Worm (Caenorhabditis elegans) whole organism, young adult: ENCODE data around the gene fubl-2.

Source experiments
- C06A6.2 ChIP-seq: fragments of 200-800 bp; sonication (Bioruptor generic); conservative IDR thresholded peaks from 2 replicates; pipeline ENCODE4 v1.3.6; 2022; ENCODE audit warnings: missing genetic modification characterization, missing compliant biosample characterization
- D2030.7 ChIP-seq: fragments of 200-800 bp; sonication (Bioruptor generic); IDR thresholded peaks from 2 replicates; pipeline ENCODE4 v1.3.6; 2022; ENCODE audit warnings: missing genetic modification reagents, missing genetic modification characterization, missing compliant biosample characterization
- F33H1.4 ChIP-seq: fragments of 200-800 bp; sonication (Bioruptor generic); IDR thresholded peaks from 2 replicates; pipeline ENCODE4 v1.3.6; 2022; ENCODE audit warnings: missing genetic modification reagents, missing genetic modification characterization, missing compliant biosample characterization
- F49E8.2 ChIP-seq: sonication (generic microtip); optimal IDR thresholded peaks from 3 replicates; lab custom pipeline; 2017; ENCODE audit warnings: missing genetic modification characterization, mild to moderate bottlenecking, missing compliant biosample characterization, antibody characterized with exemption, moderate library complexity; ENCODE audit not compliant: insufficient read depth
- F52B5.7 ChIP-seq: sonication (generic microtip); optimal IDR thresholded peaks from 2 replicates; lab custom pipeline; 2016; ENCODE audit warnings: mild to moderate bottlenecking, missing genetic modification characterization, missing compliant biosample characterization
- F57C9.4 ChIP-seq: sonication (generic microtip); optimal IDR thresholded peaks from 2 replicates; lab custom pipeline; 2017; ENCODE audit warnings: mild to moderate bottlenecking, missing genetic modification characterization, missing compliant biosample characterization
- K12H6.12 ChIP-seq: fragments of 200-800 bp; sonication (Bioruptor generic); optimal IDR thresholded peaks from 2 replicates; lab custom pipeline; 2018; ENCODE audit warnings: mild to moderate bottlenecking, missing genetic modification characterization, missing compliant biosample characterization
- T26A5.8 ChIP-seq: sonication (generic microtip); optimal IDR thresholded peaks from 2 replicates; lab custom pipeline; 2016; ENCODE audit warnings: missing genetic modification characterization, missing compliant biosample characterization
- Y53G8AR.9 ChIP-seq: fragments of 200-800 bp; sonication (Bioruptor generic); conservative IDR thresholded peaks from 2 replicates; pipeline ENCODE4 v1.3.6; 2022; ENCODE audit warnings: missing genetic modification reagents, missing genetic modification characterization, missing compliant biosample characterization
- Y79H2A.3 ChIP-seq: fragments of 200-800 bp; sonication (Bioruptor generic); conservative IDR thresholded peaks from 2 replicates; pipeline ENCODE4 v1.3.6; 2022; ENCODE audit warnings: missing genetic modification reagents, missing genetic modification characterization, missing compliant biosample characterization
- ama-1 ChIP-seq, 3 experiments: fragments of 150-350 bp in 1 of 3; sonication (generic microtip) in 2 of 3; optimal IDR thresholded peaks; 2 replicates each; lab custom pipeline; 2014 to 2018; ENCODE audit warnings: missing biosample characterization in 2 of 3, missing genetic modification characterization in 2 of 3, missing genetic modification reagents in 2 of 3
- athp-1 ChIP-seq: sonication (generic microtip); optimal IDR thresholded peaks from 2 replicates; lab custom pipeline; 2017; ENCODE audit warnings: mild to moderate bottlenecking, missing genetic modification characterization, missing compliant biosample characterization
- attf-5 ChIP-seq: fragments of 200-800 bp; sonication (Bioruptor generic); optimal IDR thresholded peaks from 2 replicates; lab custom pipeline; 2018; ENCODE audit warnings: mild to moderate bottlenecking, missing genetic modification characterization, missing compliant biosample characterization
- attf-6 ChIP-seq: fragments of 200-800 bp; sonication (Bioruptor generic); IDR thresholded peaks from 2 replicates; pipeline ENCODE4 v1.3.6; 2022; ENCODE audit warnings: missing genetic modification reagents, missing genetic modification characterization, missing compliant biosample characterization
- ceh-100 ChIP-seq: fragments of 200-800 bp; sonication (Bioruptor generic); IDR thresholded peaks from 2 replicates; pipeline ENCODE4 v1.3.6; 2022; ENCODE audit warnings: missing genetic modification reagents, missing genetic modification characterization, missing compliant biosample characterization
- ceh-79 ChIP-seq: sonication (generic microtip); optimal IDR thresholded peaks from 2 replicates; lab custom pipeline; 2017; ENCODE audit warnings: mild to moderate bottlenecking, missing genetic modification characterization, missing compliant biosample characterization
- chd-7 ChIP-seq: sonication (generic microtip); optimal IDR thresholded peaks from 2 replicates; lab custom pipeline; 2016; ENCODE audit warnings: mild to moderate bottlenecking, missing genetic modification characterization, moderate library complexity, missing compliant biosample characterization
- dox-1 ChIP-seq: fragments of 200-800 bp; sonication (Bioruptor generic); IDR thresholded peaks from 2 replicates; pipeline ENCODE4 v1.3.6; 2022; ENCODE audit warnings: missing genetic modification reagents, missing genetic modification characterization, missing compliant biosample characterization
- egl-18 ChIP-seq: fragments of 200-800 bp; sonication (Bioruptor generic); IDR thresholded peaks from 2 replicates; pipeline ENCODE4 v1.3.6; 2022; ENCODE audit warnings: missing genetic modification reagents, missing genetic modification characterization, missing compliant biosample characterization
- egrh-3 ChIP-seq: fragments of 200-800 bp; sonication (Bioruptor generic); IDR thresholded peaks from 2 replicates; pipeline ENCODE4 v1.3.6; 2022; ENCODE audit warnings: missing genetic modification reagents, missing genetic modification characterization, missing compliant biosample characterization
- ekl-4 ChIP-seq: fragments of 200-800 bp; sonication (Bioruptor generic); IDR thresholded peaks from 2 replicates; pipeline ENCODE4 v1.3.6; 2022; ENCODE audit warnings: missing genetic modification reagents, missing genetic modification characterization, missing compliant biosample characterization
- gei-17 ChIP-seq: fragments of 200-800 bp; sonication (Bioruptor generic); optimal IDR thresholded peaks from 2 replicates; lab custom pipeline; 2018; ENCODE audit warnings: mild to moderate bottlenecking, missing genetic modification characterization, missing compliant biosample characterization
- him-1 ChIP-seq: sonication (generic microtip); optimal IDR thresholded peaks from 2 replicates; lab custom pipeline; 2016; ENCODE audit warnings: missing genotype, missing genetic modification reagents, missing genetic modification characterization, missing compliant biosample characterization
- hmg-1.2 ChIP-seq: fragments of 200-800 bp; sonication (Bioruptor generic); IDR thresholded peaks from 2 replicates; pipeline ENCODE4 v1.3.6; 2022; ENCODE audit warnings: missing genetic modification reagents, missing genetic modification characterization, missing compliant biosample characterization
- hsf-1 ChIP-seq: fragments of 200-800 bp; sonication (Bioruptor generic); IDR thresholded peaks from 2 replicates; pipeline ENCODE4 v1.3.6; 2022; ENCODE audit warnings: missing genetic modification reagents, missing genetic modification characterization, missing compliant biosample characterization
- let-607 ChIP-seq, 2 experiments: fragments of 200-800 bp in 1 of 2; sonication (Bioruptor generic) in 1 of 2; sonication (generic microtip) in 1 of 2; optimal IDR thresholded peaks; 2 replicates each; lab custom pipeline; 2016 to 2018; ENCODE audit warnings: mild to moderate bottlenecking in 2 of 2, missing compliant biosample characterization in 2 of 2, missing genetic modification characterization in 2 of 2, moderate library complexity in 2 of 2, missing genotype in 1 of 2
- lin-35 ChIP-seq, 3 experiments: fragments of 150-350 bp in 2 of 3; sonication (generic microtip) in 1 of 3; optimal IDR thresholded peaks; 2 replicates each; lab custom pipeline; 2014 to 2018; ENCODE audit warnings: missing biosample characterization in 3 of 3, missing genetic modification characterization in 3 of 3, missing genetic modification reagents in 3 of 3
- lin-54 ChIP-seq: fragments of 200-800 bp; sonication (Bioruptor generic); optimal IDR thresholded peaks from 2 replicates; lab custom pipeline; 2018; ENCODE audit warnings: mild to moderate bottlenecking, missing genetic modification characterization, missing compliant biosample characterization
- lir-1 ChIP-seq: fragments of 200-800 bp; sonication (Bioruptor generic); conservative IDR thresholded peaks from 2 replicates; pipeline ENCODE4 v1.3.6; 2022; ENCODE audit warnings: missing genetic modification reagents, missing genetic modification characterization, missing compliant biosample characterization
- madf-10 ChIP-seq: sonication (generic microtip); optimal IDR thresholded peaks from 2 replicates; lab custom pipeline; 2016; ENCODE audit warnings: mild to moderate bottlenecking, missing genetic modification characterization, missing compliant biosample characterization
- madf-3 ChIP-seq: fragments of 200-800 bp; sonication (Bioruptor generic); IDR thresholded peaks from 2 replicates; pipeline ENCODE4 v1.3.6; 2022; ENCODE audit warnings: missing genetic modification reagents, missing genetic modification characterization, missing compliant biosample characterization
- madf-6 ChIP-seq: fragments of 200-800 bp; sonication (Bioruptor generic); IDR thresholded peaks from 2 replicates; pipeline ENCODE4 v1.3.6; 2022; ENCODE audit warnings: missing genetic modification reagents, missing genetic modification characterization, missing compliant biosample characterization
- madf-8 ChIP-seq: fragments of 200-800 bp; sonication (Bioruptor generic); conservative IDR thresholded peaks from 2 replicates; pipeline ENCODE4 v1.3.6; 2022; ENCODE audit warnings: missing genetic modification reagents, missing genetic modification characterization, missing compliant biosample characterization
- mel-28 ChIP-seq: sonication (generic microtip); optimal IDR thresholded peaks from 2 replicates; lab custom pipeline; 2016; ENCODE audit warnings: borderline replicate concordance, mild to moderate bottlenecking, missing genetic modification characterization, missing compliant biosample characterization
- nfya-2 ChIP-seq: fragments of 200-800 bp; sonication (Bioruptor generic); IDR thresholded peaks from 2 replicates; pipeline ENCODE4 v1.3.6; 2022; ENCODE audit warnings: missing genetic modification reagents, missing genetic modification characterization, missing compliant biosample characterization
- nhr-90 ChIP-seq: sonication (generic microtip); optimal IDR thresholded peaks from 2 replicates; lab custom pipeline; 2016; ENCODE audit warnings: missing genotype, mild to moderate bottlenecking, missing genetic modification characterization, missing compliant biosample characterization
- repo-1 ChIP-seq: sonication (generic microtip); optimal IDR thresholded peaks from 2 replicates; lab custom pipeline; 2017; ENCODE audit warnings: mild to moderate bottlenecking, missing genetic modification characterization, missing compliant biosample characterization
- rpc-1 ChIP-seq, 2 experiments: fragments of 150-350 bp in 1 of 2; sonication (generic microtip) in 1 of 2; optimal IDR thresholded peaks; 2 replicates each; lab custom pipeline; 2014 to 2018; ENCODE audit warnings: missing biosample characterization in 1 of 2, missing genetic modification characterization in 1 of 2, missing genetic modification reagents in 1 of 2, missing genotype in 1 of 2
- snpc-4 ChIP-seq, 5 experiments: fragments of 150-350 bp in 1 of 5; sonication (generic microtip) in 4 of 5; optimal IDR thresholded peaks; 2 replicates each; lab custom pipeline; 2014 to 2018; ENCODE audit warnings: missing genetic modification characterization in 5 of 5, missing biosample characterization in 3 of 5, antibody characterized with exemption in 2 of 5, mild to moderate bottlenecking in 2 of 5, missing compliant biosample characterization in 2 of 5, missing genotype in 2 of 5, moderate library complexity in 2 of 5, missing genetic modification reagents in 1 of 5
- somi-1 ChIP-seq: fragments of 200-800 bp; sonication (Bioruptor generic); optimal IDR thresholded peaks from 2 replicates; lab custom pipeline; 2018; ENCODE audit warnings: mild to moderate bottlenecking, missing genetic modification characterization, missing compliant biosample characterization
- sptf-2 ChIP-seq: fragments of 200-800 bp; sonication (Bioruptor generic); optimal IDR thresholded peaks from 2 replicates; lab custom pipeline; 2018; ENCODE audit warnings: mild to moderate bottlenecking, missing genetic modification characterization, missing compliant biosample characterization
- tbp1 ChIP-seq: fragments of 200-800 bp; sonication (Bioruptor generic); optimal IDR thresholded peaks from 2 replicates; lab custom pipeline; 2018; ENCODE audit warnings: mild to moderate bottlenecking, missing genetic modification characterization, missing compliant biosample characterization
- tlf-1 ChIP-seq: fragments of 200-800 bp; sonication (Bioruptor generic); optimal IDR thresholded peaks from 2 replicates; lab custom pipeline; 2018; ENCODE audit warnings: mild to moderate bottlenecking, missing genetic modification characterization, missing compliant biosample characterization
- unc-62 ChIP-seq: fragments of 150-350 bp; optimal IDR thresholded peaks from 2 replicates; lab custom pipeline; 2014; ENCODE audit warnings: missing biosample characterization, missing genetic modification reagents, missing genetic modification characterization
- xnd-1 ChIP-seq: sonication (generic microtip); optimal IDR thresholded peaks from 2 replicates; lab custom pipeline; 2016; ENCODE audit warnings: missing genotype, missing genetic modification reagents, missing genetic modification characterization, missing compliant biosample characterization
- ztf-18 ChIP-seq: sonication (generic microtip); optimal IDR thresholded peaks from 2 replicates; lab custom pipeline; 2016; ENCODE audit warnings: missing genotype, mild to moderate bottlenecking, missing genetic modification characterization, missing compliant biosample characterization

The fubl-2 gene

DNA sequence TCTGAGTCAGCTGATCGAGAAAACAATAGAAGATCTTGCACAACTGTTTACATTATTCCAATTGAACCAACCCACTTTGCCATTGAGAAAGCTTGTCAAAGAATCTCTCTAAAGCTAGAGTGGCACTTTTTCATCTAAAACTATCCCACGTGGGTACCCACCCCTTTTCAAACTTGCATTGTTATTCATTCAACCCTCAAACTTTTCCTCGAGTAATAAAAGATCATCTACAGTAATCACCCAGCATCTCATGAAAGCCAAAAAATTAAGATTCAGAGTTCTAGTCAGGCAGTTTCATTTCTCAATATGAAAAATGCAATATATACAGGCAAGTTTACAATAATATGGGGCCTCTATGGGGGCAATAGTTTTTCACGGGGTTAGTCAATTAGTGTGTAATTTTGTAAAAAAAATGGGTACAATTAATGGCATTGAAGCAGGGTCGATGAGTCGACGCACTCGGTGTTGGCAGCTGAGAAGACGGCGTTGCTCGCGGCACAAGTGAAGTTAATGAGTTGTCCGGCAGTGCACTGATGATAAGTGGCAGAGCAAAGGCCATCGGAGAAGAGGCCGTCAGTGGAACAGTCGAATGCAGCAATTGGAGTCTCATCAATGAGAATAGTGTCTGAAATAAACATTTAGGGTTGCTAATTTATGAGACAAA lies 14.4 kb upstream of the fubl-2 start:
- TF ChIP-seq tbp1 (GFP tag; lab: Kevin White, UChicago) (peak; percentile 35), T26A5.8 (tag; lab: Kevin White, UChicago) (no peak), attf-5 (peak; percentile 22), snpc-4 (GFP tag; optimal IDR thresholded peaks at IDR 0.05; lab: Kevin White, UChicago) (peak; percentile 37), snpc-4 (tag; optimal IDR thresholded peaks at IDR 0.05; lab: Kevin White, UChicago) (peak in 1 of 4 experiments; percentile 71), him-1 (tag; lab: Kevin White, UChicago) (peak; percentile 8), lin-54 (GFP tag; lab: Kevin White, UChicago) (peak; percentile 70), ama-1 (optimal IDR thresholded peaks at IDR 0.05; lab: Kevin White, UChicago) (no peak), ama-1 (GFP tag; optimal IDR thresholded peaks at IDR 0.05; lab: Kevin White, UChicago) (peak in 1 of 2 experiments; percentile 88), Y53G8AR.9 (GFP tag; lab: Robert Waterston, UW) (peak; percentile 83), madf-8 (peak; percentile 36; the same call in 1 of the 2 replicates), athp-1 (tag; lab: Kevin White, UChicago) (peak; percentile 76), lir-1 (peak; percentile 23; the same call in 1 of the 2 replicates), somi-1 (GFP tag; lab: Kevin White, UChicago) (no peak), chd-7 (tag; lab: Kevin White, UChicago) (peak; percentile 16), egl-18 (GFP tag; lab: Robert Waterston, UW) (no peak), F49E8.2 (tag; lab: Kevin White, UChicago) (peak; percentile 88), nfya-2 (0 out of 2 replicates have a peak, but pooled peaks have one; percentile 22), let-607 (tag; optimal IDR thresholded peaks at IDR 0.05; lab: Kevin White, UChicago) (no peak), D2030.7 (GFP tag; lab: Robert Waterston, UW) (peak; percentile 86), ztf-18 (tag; lab: Kevin White, UChicago) (peak; percentile 38), madf-10 (tag; lab: Kevin White, UChicago) (no peak), hsf-1 (GFP tag; lab: Robert Waterston, UW) (peak; percentile 84), F52B5.7 (peak; percentile 72), sptf-2 (GFP tag; lab: Kevin White, UChicago) (no peak), ceh-100 (GFP tag; lab: Robert Waterston, UW) (peak; percentile 35), rpc-1 (optimal IDR thresholded peaks at IDR 0.05; lab: Kevin White, UChicago) (no peak), rpc-1 (tag; optimal IDR thresholded peaks at IDR 0.05; lab: Kevin White, UChicago) (peak; percentile 6), madf-3 (GFP tag; lab: Robert Waterston, UW) (peak; percentile 85), attf-6 (peak; percentile 90), gei-17 (no peak), repo-1 (peak; percentile 43), hmg-1.2 (peak; percentile 49; the same call in 1 of the 2 replicates), unc-62 (no peak), lin-35 (GFP tag; optimal IDR thresholded peaks at IDR 0.05; lab: Kevin White, UChicago) (no peak), K12H6.12 (tag; lab: Kevin White, UChicago) (no peak), madf-6 (GFP tag; lab: Robert Waterston, UW) (peak; percentile 84), dox-1 (GFP tag; lab: Robert Waterston, UW) (peak; percentile 73), mel-28 (tag; lab: Kevin White, UChicago) (no peak), ceh-79 (tag; lab: Kevin White, UChicago) (no peak), tlf-1 (GFP tag; lab: Kevin White, UChicago) (peak; percentile 82), Y79H2A.3 (GFP tag; lab: Robert Waterston, UW) (peak; percentile 95), nhr-90 (tag; lab: Kevin White, UChicago) (no peak), F33H1.4 (GFP tag; lab: Robert Waterston, UW) (peak; percentile 35), F57C9.4 (tag; lab: Kevin White, UChicago) (no peak), egrh-3 (GFP tag; lab: Robert Waterston, UW) (no peak), C06A6.2 (GFP tag; lab: Robert Waterston, UW) (no peak), xnd-1 (peak; percentile 59), ekl-4 (GFP tag; lab: Robert Waterston, UW) (peak; percentile 92)
